Worm (Caenorhabditis elegans) whole organism, L1 larva: ENCODE measurements around the gene aars-1.

Source experiments
- C04F5.9 ChIP-seq: sonication (generic microtip); optimal IDR thresholded peaks from 2 replicates; lab custom pipeline; 2016; ENCODE audit warnings: missing genetic modification characterization, missing compliant biosample characterization
- C16A3.4 ChIP-seq: fragments of 150-350 bp; optimal IDR thresholded peaks from 2 replicates; lab custom pipeline; 2014; ENCODE audit warnings: missing biosample characterization, missing genetic modification characterization
- C34B4.2 ChIP-seq: sonication (generic microtip); optimal IDR thresholded peaks from 2 replicates; lab custom pipeline; 2017; ENCODE audit warnings: mild to moderate bottlenecking, missing genetic modification characterization, missing compliant biosample characterization
- F16B12.6 ChIP-seq: fragments of 150-350 bp; optimal IDR thresholded peaks from 2 replicates; lab custom pipeline; 2014; ENCODE audit warnings: missing biosample characterization, missing genetic modification characterization
- alr-1 ChIP-seq: fragments of 200-800 bp; sonication (Bioruptor generic); optimal IDR thresholded peaks from 2 replicates; lab custom pipeline; 2018; ENCODE audit warnings: borderline replicate concordance, mild to moderate bottlenecking, missing genetic modification characterization, missing compliant biosample characterization
- aly-2 ChIP-seq: fragments of 150-350 bp; optimal IDR thresholded peaks from 2 replicates; lab custom pipeline; 2014; ENCODE audit warnings: missing biosample characterization, missing genetic modification characterization
- ama-1 ChIP-seq: fragments of 150-350 bp; optimal IDR thresholded peaks from 2 replicates; lab custom pipeline; 2014
- blmp-1 ChIP-seq: fragments of 150-350 bp; optimal IDR thresholded peaks from 2 replicates; lab custom pipeline; 2014; ENCODE audit warnings: missing biosample characterization, missing genetic modification characterization
- ceh-63 ChIP-seq: fragments of 200-800 bp; sonication (Bioruptor generic); optimal IDR thresholded peaks from 2 replicates; lab custom pipeline; 2018; ENCODE audit warnings: mild to moderate bottlenecking, missing genetic modification characterization, missing compliant biosample characterization
- ceh-8 ChIP-seq: fragments of 200-800 bp; sonication (Bioruptor generic); optimal IDR thresholded peaks from 2 replicates; lab custom pipeline; 2018; ENCODE audit warnings: mild to moderate bottlenecking, missing genetic modification characterization, moderate library complexity, missing compliant biosample characterization
- dpl-1 ChIP-seq, 3 experiments: fragments of 150-350 bp in 2 of 3; sonication (generic microtip) in 1 of 3; optimal IDR thresholded peaks; 2 replicates each; lab custom pipeline; 2014 to 2017; ENCODE audit warnings: missing biosample characterization in 3 of 3, missing genetic modification characterization in 3 of 3, missing genetic modification reagents in 3 of 3
- dsc-1 ChIP-seq: sonication (generic microtip); optimal IDR thresholded peaks from 2 replicates; lab custom pipeline; 2016; ENCODE audit warnings: mild to moderate bottlenecking, missing genetic modification characterization, missing compliant biosample characterization
- efl-1 ChIP-seq, 4 experiments: fragments of 150-350 bp; optimal IDR thresholded peaks in 3 of 4; peaks in 1 of 4; 1 replicate in 1 of 4; 2 replicates in 3 of 4; lab custom pipeline; 2014; ENCODE audit warnings: missing biosample characterization in 2 of 4, missing genetic modification characterization in 2 of 4, missing genetic modification reagents in 2 of 4
- efl-3 ChIP-seq: fragments of 200-800 bp; sonication (Bioruptor generic); optimal IDR thresholded peaks from 2 replicates; lab custom pipeline; 2018; ENCODE audit warnings: mild to moderate bottlenecking, missing genetic modification characterization, missing compliant biosample characterization
- egl-13 ChIP-seq: sonication (generic microtip); optimal IDR thresholded peaks from 2 replicates; lab custom pipeline; 2016; ENCODE audit warnings: missing genotype, missing genetic modification reagents, missing genetic modification characterization, missing compliant biosample characterization
- elt-3 ChIP-seq, 6 experiments: fragments of 150-350 bp in 1 of 6; sonication (generic microtip); optimal IDR thresholded peaks; 2 replicates each; lab custom pipeline; 2017 to 2018; ENCODE audit warnings: missing biosample characterization in 6 of 6, missing genetic modification characterization in 6 of 6, inconsistent platforms in 1 of 6
- fkh-10 ChIP-seq: sonication (generic microtip); optimal IDR thresholded peaks from 2 replicates; lab custom pipeline; 2017; ENCODE audit warnings: missing biosample characterization, missing genetic modification reagents, missing genetic modification characterization
- grh-1 ChIP-seq: fragments of 200-800 bp; sonication (Bioruptor generic); IDR thresholded peaks from 2 replicates; pipeline ENCODE4 v1.3.6; 2022; ENCODE audit warnings: missing genetic modification reagents, missing genetic modification characterization, missing compliant biosample characterization
- hpl-2 ChIP-seq: fragments of 150-350 bp; optimal IDR thresholded peaks from 2 replicates; lab custom pipeline; 2014; ENCODE audit warnings: missing biosample characterization, missing genetic modification reagents, missing genetic modification characterization
- lin-13 ChIP-seq: fragments of 150-350 bp; optimal IDR thresholded peaks from 2 replicates; lab custom pipeline; 2014; ENCODE audit warnings: missing biosample characterization, missing genetic modification reagents, missing genetic modification characterization
- lin-14 ChIP-seq: fragments of 200-800 bp; sonication (Bioruptor generic); optimal IDR thresholded peaks from 2 replicates; lab custom pipeline; 2018; ENCODE audit warnings: mild to moderate bottlenecking, missing genetic modification characterization, moderate library complexity, missing compliant biosample characterization
- lin-15B ChIP-seq: fragments of 150-350 bp; sonication (generic microtip); optimal IDR thresholded peaks from 3 replicates; lab custom pipeline; 2014; ENCODE audit warnings: missing biosample characterization, missing genetic modification characterization
- lin-35 ChIP-seq, 2 experiments: fragments of 150-350 bp; optimal IDR thresholded peaks; 2 replicates each; lab custom pipeline; 2014; ENCODE audit warnings: missing biosample characterization in 2 of 2, missing genetic modification characterization in 2 of 2, missing genetic modification reagents in 2 of 2
- lin-39 ChIP-seq: fragments of 150-350 bp; optimal IDR thresholded peaks from 2 replicates; lab custom pipeline; 2014; ENCODE audit warnings: missing biosample characterization, missing genetic modification reagents, missing genetic modification characterization
- lsy-2 ChIP-seq, 2 experiments: fragments of 150-350 bp; optimal IDR thresholded peaks; 2 replicates each; lab custom pipeline; 2014; ENCODE audit warnings: missing biosample characterization in 2 of 2, missing genetic modification characterization in 2 of 2
- mep-1 ChIP-seq: fragments of 150-350 bp; optimal IDR thresholded peaks from 2 replicates; lab custom pipeline; 2014; ENCODE audit warnings: missing biosample characterization, missing genetic modification characterization
- nhr-19 ChIP-seq: fragments of 200-800 bp; sonication (Bioruptor generic); conservative IDR thresholded peaks from 2 replicates; pipeline ENCODE4 v1.3.6; 2022; ENCODE audit warnings: missing genetic modification characterization, missing compliant biosample characterization
- nhr-20 ChIP-seq: sonication (generic microtip); optimal IDR thresholded peaks from 2 replicates; lab custom pipeline; 2016; ENCODE audit warnings: mild to moderate bottlenecking, missing genetic modification characterization, missing compliant biosample characterization
- nhr-47 ChIP-seq: sonication (generic microtip); optimal IDR thresholded peaks from 2 replicates; lab custom pipeline; 2016; ENCODE audit warnings: mild to moderate bottlenecking, missing genetic modification characterization, moderate library complexity, missing compliant biosample characterization
- nhr-84 ChIP-seq: sonication (generic microtip); optimal IDR thresholded peaks from 2 replicates; lab custom pipeline; 2017; ENCODE audit warnings: missing biosample characterization, missing genetic modification characterization
- nhr-85 ChIP-seq: sonication (generic microtip); peaks from one replicate; lab custom pipeline; 2016; ENCODE audit warnings: missing genetic modification characterization, inconsistent platforms, missing compliant biosample characterization
- pax-3 ChIP-seq: fragments of 200-800 bp; sonication (Bioruptor generic); optimal IDR thresholded peaks from 2 replicates; lab custom pipeline; 2018; ENCODE audit warnings: mild to moderate bottlenecking, missing genetic modification characterization, moderate library complexity, missing compliant biosample characterization
- rnt-1 ChIP-seq: sonication (generic microtip); optimal IDR thresholded peaks from 2 replicates; lab custom pipeline; 2016; ENCODE audit warnings: mild to moderate bottlenecking, missing genetic modification characterization, moderate library complexity, missing compliant biosample characterization
- snpc-4 ChIP-seq: fragments of 150-350 bp; optimal IDR thresholded peaks from 2 replicates; lab custom pipeline; 2014; ENCODE audit warnings: missing biosample characterization, missing genetic modification characterization
- snu-23 ChIP-seq: sonication (generic microtip); optimal IDR thresholded peaks from 2 replicates; lab custom pipeline; 2016; ENCODE audit warnings: missing genetic modification characterization, missing compliant biosample characterization
- sup-37 ChIP-seq: fragments of 200-800 bp; sonication (Bioruptor generic); optimal IDR thresholded peaks from 2 replicates; lab custom pipeline; 2018; ENCODE audit warnings: mild to moderate bottlenecking, missing genetic modification characterization, missing compliant biosample characterization
- swsn-7 ChIP-seq: sonication (generic microtip); optimal IDR thresholded peaks from 2 replicates; lab custom pipeline; 2016; ENCODE audit warnings: missing genetic modification characterization, missing compliant biosample characterization
- tbx-2 ChIP-seq: sonication (generic microtip); optimal IDR thresholded peaks from 2 replicates; lab custom pipeline; 2016; ENCODE audit warnings: missing genetic modification characterization, missing compliant biosample characterization
- tlp-1 ChIP-seq: fragments of 150-350 bp; optimal IDR thresholded peaks from 2 replicates; lab custom pipeline; 2014; ENCODE audit warnings: missing biosample characterization, missing genetic modification characterization
- unc-130 ChIP-seq: fragments of 150-350 bp; optimal IDR thresholded peaks from 2 replicates; lab custom pipeline; 2017; ENCODE audit warnings: missing biosample characterization, missing genetic modification characterization, inconsistent platforms
- unc-30 ChIP-seq: sonication (generic microtip); optimal IDR thresholded peaks from 2 replicates; lab custom pipeline; 2017; ENCODE audit warnings: missing biosample characterization, missing genetic modification characterization
- unc-62 ChIP-seq: fragments of 150-350 bp; optimal IDR thresholded peaks from 2 replicates; lab custom pipeline; 2014; ENCODE audit warnings: missing biosample characterization, missing genetic modification reagents, missing genetic modification characterization
- unc-98 ChIP-seq: fragments of 200-800 bp; sonication (Bioruptor generic); IDR thresholded peaks from 2 replicates; pipeline ENCODE4 v1.3.6; 2022; ENCODE audit warnings: missing genetic modification characterization, missing compliant biosample characterization
- zag-1 ChIP-seq: fragments of 150-350 bp; optimal IDR thresholded peaks from 2 replicates; lab custom pipeline; 2014; ENCODE audit warnings: missing biosample characterization, missing genetic modification characterization
- zip-4 ChIP-seq: fragments of 200-800 bp; sonication (Bioruptor generic); optimal IDR thresholded peaks from 2 replicates; lab custom pipeline; 2018; ENCODE audit warnings: mild to moderate bottlenecking, missing genetic modification characterization, moderate library complexity, missing compliant biosample characterization
- ztf-11 ChIP-seq, 2 experiments: sonication (generic microtip); optimal IDR thresholded peaks; 2 replicates each; lab custom pipeline; 2016 to 2017; ENCODE audit warnings: missing genetic modification characterization in 2 of 2, missing biosample characterization in 1 of 2, missing compliant biosample characterization in 1 of 2
- ztf-4 ChIP-seq: fragments of 150-350 bp; optimal IDR thresholded peaks from 2 replicates; lab custom pipeline; 2014; ENCODE audit warnings: missing biosample characterization, missing genetic modification characterization

The aars-1 gene

ce11 chrII:11476410-11476809 is 12.1 kb upstream of the aars-1 start, which contains the start of gene W02B12.16:
Gene W02B12.16, minus strand, starts transcription at chrII:11476510.
- TF ChIP-seq sup-37 (GFP tag; lab: Kevin White, UChicago) (no peak), ceh-8 (GFP tag; lab: Kevin White, UChicago) (no peak), nhr-47 (tag; lab: Kevin White, UChicago) (no peak), zip-4 (GFP tag; lab: Kevin White, UChicago) (no peak), unc-98 (GFP tag; lab: Robert Waterston, UW) (no peak), egl-13 (tag; lab: Kevin White, UChicago) (no peak), nhr-19 (GFP tag; lab: Robert Waterston, UW) (no peak), unc-130 (tag; lab: Kevin White, UChicago) (no peak), ceh-63 (GFP tag; lab: Kevin White, UChicago) (no peak), unc-30 (tag; lab: Kevin White, UChicago) (no peak), swsn-7 (tag; lab: Kevin White, UChicago) (no peak), lin-14 (GFP tag; lab: Kevin White, UChicago) (no peak), pax-3 (tag; lab: Kevin White, UChicago) (no peak), ztf-4 (no peak)

- TF ChIP-seq nhr-20 (tag; lab: Kevin White, UChicago) (peak; percentile 89), unc-30 (tag; lab: Kevin White, UChicago) (no peak), snpc-4 (tag; lab: Kevin White, UChicago) (peak; percentile 81), aly-2 (peak; percentile 29), nhr-47 (tag; lab: Kevin White, UChicago) (peak; percentile 91), pax-3 (tag; lab: Kevin White, UChicago) (peak; percentile 52), nhr-85 (tag; lab: Kevin White, UChicago) (peak; percentile 91), ama-1 (no peak), grh-1 (GFP tag; lab: Robert Waterston, UW) (peak; percentile 89), tbx-2 (tag; lab: Kevin White, UChicago) (peak; percentile 88), unc-62 (GFP tag; lab: Kevin White, UChicago) (no peak), rnt-1 (tag; lab: Kevin White, UChicago) (peak; percentile 93), hpl-2 (GFP tag; lab: Kevin White, UChicago) (peak; percentile 4), egl-13 (tag; lab: Kevin White, UChicago) (peak; percentile 58), F16B12.6 (tag; lab: Kevin White, UChicago) (peak; percentile 54), nhr-19 (GFP tag; lab: Robert Waterston, UW) (peak; percentile 92), nhr-84 (tag; lab: Kevin White, UChicago) (no peak), efl-1 (optimal IDR thresholded peaks at IDR 0.05; lab: Kevin White, UChicago) (peak; percentile 80 to 85), efl-1 (GFP tag; optimal IDR thresholded peaks at IDR 0.05 in 1 of 2; lab: Kevin White, UChicago) (peak; percentile 79 to 98), lin-39 (tag; lab: Kevin White, UChicago) (peak; percentile 88), C34B4.2 (no peak), swsn-7 (tag; lab: Kevin White, UChicago) (peak; percentile 90), lin-35 (GFP tag; optimal IDR thresholded peaks at IDR 0.05; lab: Kevin White, UChicago) (peak; percentile 83 to 85), alr-1 (tag; lab: Kevin White, UChicago) (no peak), ztf-11 (tag; optimal IDR thresholded peaks at IDR 0.05; lab: Kevin White, UChicago) (peak in 1 of 2 experiments; percentile 55), efl-3 (GFP tag; lab: Kevin White, UChicago) (peak; percentile 28), lsy-2 (tag; optimal IDR thresholded peaks at IDR 0.05; lab: Kevin White, UChicago) (peak; percentile 90 to 94), tlp-1 (tag; lab: Kevin White, UChicago) (no peak), dsc-1 (tag; lab: Kevin White, UChicago) (peak; percentile 90), C16A3.4 (tag; lab: Kevin White, UChicago) (peak; percentile 88), C04F5.9 (peak; percentile 69), fkh-10 (GFP tag; lab: Kevin White, UChicago) (peak; percentile 51), blmp-1 (peak; percentile 66), lin-13 (GFP tag; lab: Kevin White, UChicago) (peak; percentile 67), lin-14 (GFP tag; lab: Kevin White, UChicago) (no peak), dpl-1 (GFP tag; optimal IDR thresholded peaks at IDR 0.05; lab: Kevin White, UChicago) (peak; percentile 74 to 81 (median 81)), ceh-63 (GFP tag; lab: Kevin White, UChicago) (no peak), elt-3 (tag; optimal IDR thresholded peaks at IDR 0.05; lab: Kevin White, UChicago) (peak in 3 of 6 experiments; percentile 19 to 84 (median 72)), zag-1 (peak; percentile 46), mep-1 (tag; lab: Kevin White, UChicago) (peak; percentile 96), lin-15B (tag; lab: Kevin White, UChicago) (peak; percentile 69), snu-23 (GFP tag; lab: Kevin White, UChicago) (peak; percentile 91)
Observed at ce11 chrII:11473525-11474181, 9.4 kb upstream of the aars-1 start, which contains the start of the genes metl-1 and W02B12.11. Gene metl-1, minus strand, starts transcription at chrII:11473575. Gene W02B12.11, plus strand, starts transcription at chrII:11473861.
